Fruit fly (Drosophila melanogaster) whole organism, wandering third instar larva: ENCODE data around the gene NaPi-III.

Source experiments
- Abd-B ChIP-seq: fragments of >200 bp; optimal IDR thresholded peaks from 2 replicates; lab custom pipeline; 2017; ENCODE audit warnings: missing biosample characterization, missing genetic modification characterization
- CG32264 ChIP-seq: fragments of 200-800 bp; sonication (Bioruptor generic); optimal IDR thresholded peaks from 2 replicates; lab custom pipeline; 2016; ENCODE audit warnings: missing biosample characterization, missing genetic modification characterization
- Dif ChIP-seq: fragments of 200-275, 200-300 bp; sonication (Bioruptor generic); optimal IDR thresholded peaks from 2 replicates; lab custom pipeline; 2018; ENCODE audit warnings: missing biosample characterization, missing genetic modification characterization; ENCODE audit not compliant: partially characterized antibody
- Myc ChIP-seq: fragments of >200 bp; optimal IDR thresholded peaks from 2 replicates; lab custom pipeline; 2017
- OdsH ChIP-seq: fragments of 200-800 bp; sonication (Bioruptor generic); optimal IDR thresholded peaks from 2 replicates; lab custom pipeline; 2016; ENCODE audit warnings: missing biosample characterization, mild to moderate bottlenecking, missing genetic modification characterization
- Rel ChIP-seq, 2 experiments: fragments of 200-800 bp; sonication (Bioruptor generic) in 1 of 2; optimal IDR thresholded peaks; 2 replicates in 1 of 2; 3 replicates in 1 of 2; lab custom pipeline; 2016 to 2019; ENCODE audit warnings: mild to moderate bottlenecking in 2 of 2, missing biosample characterization in 2 of 2, missing genetic modification characterization in 2 of 2, moderate library complexity in 1 of 2
- dsf ChIP-seq: sonication (Bioruptor generic); optimal IDR thresholded peaks from 2 replicates; lab custom pipeline; 2016; ENCODE audit warnings: missing biosample characterization, missing genetic modification characterization, borderline replicate concordance
- fru ChIP-seq: fragments of 200-800 bp; sonication (Bioruptor generic); optimal IDR thresholded peaks from 3 replicates; lab custom pipeline; 2016; ENCODE audit warnings: missing biosample characterization, mild to moderate bottlenecking, missing genetic modification characterization
- jim ChIP-seq: fragments of 175-275, 200-325 bp; sonication (Bioruptor generic); optimal IDR thresholded peaks from 2 replicates; lab custom pipeline; 2016; ENCODE audit warnings: missing biosample characterization, mild to moderate bottlenecking, missing genetic modification characterization
- pan ChIP-seq: fragments of >200 bp; optimal IDR thresholded peaks from 2 replicates; lab custom pipeline; 2017
- psq ChIP-seq: fragments of 200-800 bp; sonication (Bioruptor generic); optimal IDR thresholded peaks from 3 replicates; lab custom pipeline; 2017; ENCODE audit warnings: missing biosample characterization, mild to moderate bottlenecking, missing genetic modification characterization, moderate library complexity
- sage ChIP-seq: fragments of 200-800 bp; sonication (Bioruptor generic); optimal IDR thresholded peaks from 2 replicates; lab custom pipeline; 2016; ENCODE audit warnings: missing biosample characterization, mild to moderate bottlenecking, missing genetic modification characterization
- usp ChIP-seq: fragments of >200 bp; optimal IDR thresholded peaks from 2 replicates; lab custom pipeline; 2017; ENCODE audit warnings: missing biosample characterization, missing genetic modification characterization
- woc ChIP-seq: sonication (Bioruptor generic); optimal IDR thresholded peaks from 2 replicates; lab custom pipeline; 2016; ENCODE audit warnings: missing biosample characterization, mild to moderate bottlenecking, missing genetic modification characterization

DNA sequence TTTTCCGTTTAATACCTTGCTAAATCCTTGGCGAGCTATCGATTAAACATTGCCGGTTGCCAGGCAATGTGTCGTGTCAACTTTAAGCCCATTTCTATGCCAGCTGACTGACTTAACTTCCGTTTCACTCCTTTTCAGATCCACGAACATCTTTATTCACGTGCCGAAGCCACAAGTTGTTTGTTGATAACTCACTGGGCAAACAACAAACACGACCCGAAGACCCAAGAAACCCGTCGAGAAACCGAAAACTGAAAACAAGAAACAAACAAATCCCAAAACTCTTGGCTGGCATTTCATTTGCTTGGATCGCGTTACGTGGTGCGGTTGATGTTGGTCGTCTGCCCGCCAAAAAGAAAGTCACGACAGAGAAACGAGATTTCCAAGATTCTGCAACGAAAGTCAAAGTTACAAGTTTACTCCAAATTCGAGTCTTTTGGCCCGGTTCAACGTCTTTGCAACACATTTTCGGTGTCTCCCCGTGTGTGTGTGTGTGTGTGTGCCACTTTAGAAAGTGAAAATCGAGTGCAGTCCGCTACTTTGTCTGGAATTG is 27.7 kb downstream of the NaPi-III start, which contains the start of gene CG6216:
- TF ChIP-seq Abd-B (GFP tag; lab: Kevin White, UChicago) (no peak), pan (lab: Kevin White, UChicago) (no peak), fru (GFP tag; lab: Kevin White, UChicago) (no peak), CG32264 (GFP tag; lab: Kevin White, UChicago) (no peak), psq (no peak), sage (GFP tag; lab: Kevin White, UChicago) (no peak), Myc (lab: Kevin White, UChicago) (no peak), Rel (GFP tag; optimal IDR thresholded peaks at IDR 0.05; lab: Kevin White, UChicago) (no peak), Rel (tag; optimal IDR thresholded peaks at IDR 0.05; lab: Kevin White, UChicago) (no peak), Dif (GFP tag; lab: Kevin White, UChicago) (no peak), usp (GFP tag; lab: Kevin White, UChicago) (no peak), dsf (GFP tag; lab: Kevin White, UChicago) (no peak), OdsH (GFP tag; lab: Kevin White, UChicago) (no peak), woc (GFP tag; lab: Kevin White, UChicago) (no peak), jim (no peak)
